Worm (Caenorhabditis elegans) whole organism, L2 larva: ENCODE data around the gene pcp-1.
"Not testable (repeated sequence)": the region's sequence is repeated elsewhere in the genome, so short reads cannot be mapped to it uniquely, and the experiment has no call there.

ENCODE experiments used
- C34F6.9 ChIP-seq: fragments of 150-350 bp; optimal IDR thresholded peaks from 2 replicates; lab custom pipeline; 2014; ENCODE audit warnings: missing biosample characterization, missing genetic modification characterization
- F13H6.1 ChIP-seq: sonication (generic microtip); optimal IDR thresholded peaks from 2 replicates; lab custom pipeline; 2016; ENCODE audit warnings: missing genetic modification characterization, missing compliant biosample characterization
- R02D3.7 ChIP-seq: fragments of 150-350 bp; optimal IDR thresholded peaks from 2 replicates; lab custom pipeline; 2014; ENCODE audit warnings: missing biosample characterization, missing genetic modification characterization
- Y55F3AM.14 ChIP-seq: fragments of 200-800 bp; sonication (Bioruptor generic); optimal IDR thresholded peaks from 2 replicates; lab custom pipeline; 2018; ENCODE audit warnings: mild to moderate bottlenecking, missing genetic modification characterization, missing compliant biosample characterization
- ZK546.5 ChIP-seq: sonication (generic microtip); optimal IDR thresholded peaks from 2 replicates; lab custom pipeline; 2017; ENCODE audit warnings: missing biosample characterization, missing genetic modification characterization
- aly-2 ChIP-seq: fragments of 150-350 bp; optimal IDR thresholded peaks from 2 replicates; lab custom pipeline; 2014; ENCODE audit warnings: missing biosample characterization, missing genetic modification characterization
- blmp-1 ChIP-seq: sonication (generic microtip); optimal IDR thresholded peaks from 2 replicates; lab custom pipeline; 2017; ENCODE audit warnings: missing genetic modification characterization, mild to moderate bottlenecking, missing compliant biosample characterization, antibody characterized with exemption, moderate library complexity; ENCODE audit not compliant: insufficient read depth
- ceh-16 ChIP-seq: fragments of 150-350 bp; optimal IDR thresholded peaks from 2 replicates; lab custom pipeline; 2014; ENCODE audit warnings: missing biosample characterization, missing genetic modification characterization
- ceh-82 ChIP-seq: fragments of 150-350 bp; optimal IDR thresholded peaks from 2 replicates; lab custom pipeline; 2014; ENCODE audit warnings: missing biosample characterization, missing genetic modification characterization
- crh-2 ChIP-seq: sonication (generic microtip); optimal IDR thresholded peaks from 2 replicates; lab custom pipeline; 2017; ENCODE audit warnings: missing biosample characterization, missing genetic modification characterization
- egl-27 ChIP-seq: sonication (generic microtip); optimal IDR thresholded peaks from 3 replicates; lab custom pipeline; 2017; ENCODE audit warnings: missing biosample characterization, missing genetic modification reagents, missing genetic modification characterization
- elt-1 ChIP-seq: fragments of 150-350 bp; optimal IDR thresholded peaks from 2 replicates; lab custom pipeline; 2014; ENCODE audit warnings: missing biosample characterization, missing genetic modification characterization
- gmeb-1 ChIP-seq: fragments of 150-350 bp; optimal IDR thresholded peaks from 2 replicates; lab custom pipeline; 2014; ENCODE audit warnings: missing biosample characterization, missing genetic modification characterization
- lin-11 ChIP-seq: fragments of 150-350 bp; sonication (generic microtip); optimal IDR thresholded peaks from 2 replicates; lab custom pipeline; 2014; ENCODE audit warnings: missing biosample characterization, missing genetic modification characterization, inconsistent platforms, mixed read lengths
- lin-13 ChIP-seq: fragments of 150-350 bp; optimal IDR thresholded peaks from 2 replicates; lab custom pipeline; 2014; ENCODE audit warnings: missing biosample characterization, missing genetic modification reagents, missing genetic modification characterization
- lsy-2 ChIP-seq, 2 experiments: fragments of 150-350 bp in 1 of 2; sonication (generic microtip) in 1 of 2; optimal IDR thresholded peaks; 2 replicates each; lab custom pipeline; 2014 to 2017; ENCODE audit warnings: missing biosample characterization in 2 of 2, missing genetic modification characterization in 2 of 2
- mab-5 ChIP-seq: fragments of 150-350 bp; optimal IDR thresholded peaks from 2 replicates; lab custom pipeline; 2014; ENCODE audit warnings: missing biosample characterization, missing genetic modification characterization
- mbf-1 ChIP-seq: sonication (generic microtip); optimal IDR thresholded peaks from 2 replicates; lab custom pipeline; 2017; ENCODE audit warnings: missing biosample characterization, missing genetic modification characterization
- mdl-1 ChIP-seq, 2 experiments: fragments of 150-350 bp in 1 of 2; sonication (generic microtip) in 1 of 2; optimal IDR thresholded peaks; 2 replicates each; lab custom pipeline; 2017; ENCODE audit warnings: missing biosample characterization in 2 of 2, missing genetic modification characterization in 2 of 2
- nhr-10 ChIP-seq: sonication (generic microtip); optimal IDR thresholded peaks from 2 replicates; lab custom pipeline; 2017; ENCODE audit warnings: missing biosample characterization, missing genetic modification characterization
- nhr-129 ChIP-seq: fragments of 150-350 bp; optimal IDR thresholded peaks from 2 replicates; lab custom pipeline; 2014; ENCODE audit warnings: missing biosample characterization, missing genetic modification characterization
- nhr-21 ChIP-seq: fragments of 150-350 bp; optimal IDR thresholded peaks from 2 replicates; lab custom pipeline; 2014; ENCODE audit warnings: missing biosample characterization, missing genetic modification characterization
- nhr-23 ChIP-seq: fragments of 150-350 bp; optimal IDR thresholded peaks from 2 replicates; lab custom pipeline; 2014; ENCODE audit warnings: missing biosample characterization, missing genetic modification reagents, missing genetic modification characterization
- nhr-237 ChIP-seq: fragments of 150-350 bp; optimal IDR thresholded peaks from 2 replicates; lab custom pipeline; 2014; ENCODE audit warnings: missing biosample characterization, missing genetic modification characterization
- nhr-25 ChIP-seq: fragments of 150-350 bp; sonication (generic microtip); optimal IDR thresholded peaks from 3 replicates; lab custom pipeline; 2014; ENCODE audit warnings: missing biosample characterization, missing genetic modification characterization
- nhr-6 ChIP-seq: fragments of 150-350 bp; optimal IDR thresholded peaks from 2 replicates; lab custom pipeline; 2014; ENCODE audit warnings: missing biosample characterization, missing genetic modification characterization
- nhr-77 ChIP-seq: fragments of 150-350 bp; optimal IDR thresholded peaks from 2 replicates; lab custom pipeline; 2014; ENCODE audit warnings: missing biosample characterization, missing genetic modification characterization
- peb-1 ChIP-seq: fragments of 150-350 bp; optimal IDR thresholded peaks from 2 replicates; lab custom pipeline; 2014; ENCODE audit warnings: missing biosample characterization, missing genetic modification characterization
- sem-4 ChIP-seq: fragments of 150-350 bp; optimal IDR thresholded peaks from 2 replicates; lab custom pipeline; 2014; ENCODE audit warnings: missing biosample characterization, missing genetic modification reagents, missing genetic modification characterization
- skn-1 ChIP-seq: sonication (generic microtip); optimal IDR thresholded peaks from 2 replicates; lab custom pipeline; 2017; ENCODE audit warnings: missing biosample characterization, missing genetic modification characterization
- sma-3 ChIP-seq: sonication (generic microtip); optimal IDR thresholded peaks from 2 replicates; lab custom pipeline; 2016; ENCODE audit warnings: missing genetic modification reagents, missing genetic modification characterization, missing compliant biosample characterization
- sma-9 ChIP-seq, 2 experiments: fragments of 150-350 bp in 1 of 2; sonication (generic microtip) in 1 of 2; optimal IDR thresholded peaks; 2 replicates each; lab custom pipeline; 2014 to 2016; ENCODE audit warnings: missing genetic modification characterization in 2 of 2, mild to moderate bottlenecking in 1 of 2, missing biosample characterization in 1 of 2, missing compliant biosample characterization in 1 of 2, missing genetic modification reagents in 1 of 2, moderate library complexity in 1 of 2
- snpc-4 ChIP-seq: fragments of 150-350 bp; optimal IDR thresholded peaks from 2 replicates; lab custom pipeline; 2014; ENCODE audit warnings: missing biosample characterization, missing genetic modification characterization
- unc-39 ChIP-seq: fragments of 150-350 bp; optimal IDR thresholded peaks from 2 replicates; lab custom pipeline; 2014; ENCODE audit warnings: missing biosample characterization, missing genetic modification characterization
- unc-55 ChIP-seq: fragments of 150-350 bp; sonication (generic microtip); optimal IDR thresholded peaks from 3 replicates; lab custom pipeline; 2014; ENCODE audit warnings: missing biosample characterization, missing genetic modification reagents, missing genetic modification characterization
- unc-62 ChIP-seq: fragments of 150-350 bp; optimal IDR thresholded peaks from 2 replicates; lab custom pipeline; 2014; ENCODE audit warnings: missing biosample characterization, missing genetic modification reagents, missing genetic modification characterization
- zag-1 ChIP-seq: fragments of 150-350 bp; optimal IDR thresholded peaks from 2 replicates; lab custom pipeline; 2014; ENCODE audit warnings: missing biosample characterization, missing genetic modification characterization
- ztf-11 ChIP-seq: sonication (generic microtip); optimal IDR thresholded peaks from 2 replicates; lab custom pipeline; 2017; ENCODE audit warnings: missing biosample characterization, missing genetic modification characterization
- ztf-4 ChIP-seq: fragments of 150-350 bp; optimal IDR thresholded peaks from 2 replicates; lab custom pipeline; 2014; ENCODE audit warnings: missing biosample characterization, missing genetic modification characterization

The pcp-1 gene

ce11 chrIII:7769965-7770364 lies 11.3 kb downstream of the pcp-1 start, which contains the start of gene snu-23:
Gene snu-23 (minus strand): TSS chrIII:7770120.
- TF ChIP-seq nhr-6 (tag; lab: Kevin White, UChicago) (no peak), ceh-16 (tag; lab: Kevin White, UChicago) (no peak), unc-62 (GFP tag; lab: Kevin White, UChicago) (no peak), aly-2 (tag; lab: Kevin White, UChicago) (no peak), unc-39 (tag; lab: Kevin White, UChicago) (no peak), ZK546.5 (tag; lab: Kevin White, UChicago) (no peak), ceh-82 (tag; lab: Kevin White, UChicago) (no peak), nhr-129 (tag; lab: Kevin White, UChicago) (peak; percentile 43), crh-2 (tag; lab: Kevin White, UChicago) (peak; percentile 68), lsy-2 (tag; optimal IDR thresholded peaks at IDR 0.05; lab: Kevin White, UChicago) (peak; percentile 58 to 96), ztf-11 (tag; lab: Kevin White, UChicago) (no peak), ztf-4 (tag; lab: Kevin White, UChicago) (no peak), lin-11 (no peak), mbf-1 (tag; lab: Kevin White, UChicago) (no peak), sma-3 (no peak), R02D3.7 (tag; lab: Kevin White, UChicago) (no peak), mdl-1 (tag; optimal IDR thresholded peaks at IDR 0.05; lab: Kevin White, UChicago) (no peak), nhr-23 (tag; lab: Kevin White, UChicago) (no peak), zag-1 (no peak), snpc-4 (tag; lab: Kevin White, UChicago) (no peak), skn-1 (no peak), nhr-10 (tag; lab: Kevin White, UChicago) (no peak), blmp-1 (tag; lab: Kevin White, UChicago) (no peak), Y55F3AM.14 (no peak), C34F6.9 (tag; lab: Kevin White, UChicago) (peak; percentile 45), mab-5 (no peak), nhr-77 (tag; lab: Kevin White, UChicago) (no peak), peb-1 (tag; lab: Kevin White, UChicago) (no peak), nhr-237 (tag; lab: Kevin White, UChicago) (no peak), elt-1 (no peak), nhr-21 (no peak), sem-4 (no peak), unc-55 (GFP tag; lab: Kevin White, UChicago) (peak; percentile 38), lin-13 (peak; percentile 12), gmeb-1 (tag; lab: Kevin White, UChicago) (no peak)
- TF ChIP-seq, all 48 proteins: peak for 6

ce11 chrIII:7770986-7771385 lies 12.3 kb downstream of the pcp-1 start:
- TF ChIP-seq mab-5 (peak; percentile 84), lin-11 (peak; percentile 5), lin-13 (peak; percentile 37), crh-2 (tag; lab: Kevin White, UChicago) (peak; percentile 19), sma-9 (GFP tag; optimal IDR thresholded peaks at IDR 0.05; lab: Kevin White, UChicago) (peak; percentile 6), nhr-25 (tag; lab: Kevin White, UChicago) (peak; percentile 18), F13H6.1 (tag; lab: Kevin White, UChicago) (peak; percentile 45), C34F6.9 (tag; lab: Kevin White, UChicago) (peak; percentile 58), gmeb-1 (tag; lab: Kevin White, UChicago) (peak; percentile 67), lsy-2 (tag; optimal IDR thresholded peaks at IDR 0.05; lab: Kevin White, UChicago) (peak; percentile 72 to 84), unc-55 (GFP tag; lab: Kevin White, UChicago) (peak; percentile 64), sma-3 (peak; percentile 40), blmp-1 (tag; lab: Kevin White, UChicago) (peak; percentile 13)
- not testable (repeated sequence) for TF ChIP-seq sma-9 (tag; optimal IDR thresholded peaks at IDR 0.05; lab: Kevin White, UChicago)

- no peak for TF ChIP-seq egl-27 (tag; lab: Kevin White, UChicago)
- no peak for TF ChIP-seq nhr-77 (tag; lab: Kevin White, UChicago)
- no peak for TF ChIP-seq ceh-16 (tag; lab: Kevin White, UChicago)
- no peak for TF ChIP-seq nhr-6 (tag; lab: Kevin White, UChicago)
- TF ChIP-seq F13H6.1 (tag; lab: Kevin White, UChicago): no peak
- no peak for TF ChIP-seq nhr-129 (tag; lab: Kevin White, UChicago)
- no peak for TF ChIP-seq ztf-11 (tag; lab: Kevin White, UChicago)
- no peak for TF ChIP-seq Y55F3AM.14
- no peak for TF ChIP-seq gmeb-1 (tag; lab: Kevin White, UChicago)
- TF ChIP-seq crh-2 (tag; lab: Kevin White, UChicago): no peak
- no peak for TF ChIP-seq lin-11
- TF ChIP-seq, all 48 proteins: peak for 0
Observed at ce11 chrIII:7772901-7773300, 14.2 kb downstream of the pcp-1 start, which contains the start of the genes ZK686.6 and ZK686.1. Gene ZK686.6 (minus strand): TSS chrIII:7773001. Gene ZK686.1 (plus strand): TSS chrIII:7773134.
